Worm (Caenorhabditis elegans) whole organism, L2 larva: ENCODE data around the gene ttr-29.

Experiments used
- F13H6.1 ChIP-seq: sonication (generic microtip); optimal IDR thresholded peaks from 2 replicates; lab custom pipeline; 2016; ENCODE audit warnings: missing genetic modification characterization, missing compliant biosample characterization
- R02D3.7 ChIP-seq: fragments of 150-350 bp; optimal IDR thresholded peaks from 2 replicates; lab custom pipeline; 2014; ENCODE audit warnings: missing biosample characterization, missing genetic modification characterization
- Y55F3AM.14 ChIP-seq: fragments of 200-800 bp; sonication (Bioruptor generic); optimal IDR thresholded peaks from 2 replicates; lab custom pipeline; 2018; ENCODE audit warnings: mild to moderate bottlenecking, missing genetic modification characterization, missing compliant biosample characterization
- alr-1 ChIP-seq: fragments of 150-350 bp; optimal IDR thresholded peaks from 2 replicates; lab custom pipeline; 2014; ENCODE audit warnings: missing biosample characterization, missing genetic modification characterization
- blmp-1 ChIP-seq: sonication (generic microtip); optimal IDR thresholded peaks from 2 replicates; lab custom pipeline; 2017; ENCODE audit warnings: missing genetic modification characterization, mild to moderate bottlenecking, missing compliant biosample characterization, antibody characterized with exemption, moderate library complexity; ENCODE audit not compliant: insufficient read depth
- ceh-16 ChIP-seq: fragments of 150-350 bp; optimal IDR thresholded peaks from 2 replicates; lab custom pipeline; 2014; ENCODE audit warnings: missing biosample characterization, missing genetic modification characterization
- dmd-4 ChIP-seq: sonication (generic microtip); optimal IDR thresholded peaks from 2 replicates; lab custom pipeline; 2017; ENCODE audit warnings: missing biosample characterization, missing genetic modification characterization
- egl-27 ChIP-seq: sonication (generic microtip); optimal IDR thresholded peaks from 3 replicates; lab custom pipeline; 2017; ENCODE audit warnings: missing biosample characterization, missing genetic modification reagents, missing genetic modification characterization
- elt-1 ChIP-seq: fragments of 150-350 bp; optimal IDR thresholded peaks from 2 replicates; lab custom pipeline; 2014; ENCODE audit warnings: missing biosample characterization, missing genetic modification characterization
- fos-1 ChIP-seq: fragments of 150-350 bp; optimal IDR thresholded peaks from 2 replicates; lab custom pipeline; 2014; ENCODE audit warnings: missing biosample characterization, missing genetic modification characterization
- gmeb-1 ChIP-seq: fragments of 150-350 bp; optimal IDR thresholded peaks from 2 replicates; lab custom pipeline; 2014; ENCODE audit warnings: missing biosample characterization, missing genetic modification characterization
- lin-13 ChIP-seq: fragments of 150-350 bp; optimal IDR thresholded peaks from 2 replicates; lab custom pipeline; 2014; ENCODE audit warnings: missing biosample characterization, missing genetic modification reagents, missing genetic modification characterization
- lin-39 ChIP-seq: fragments of 150-350 bp; optimal IDR thresholded peaks from 2 replicates; lab custom pipeline; 2014; ENCODE audit warnings: missing biosample characterization, missing genetic modification reagents, missing genetic modification characterization
- lsy-2 ChIP-seq, 2 experiments: fragments of 150-350 bp in 1 of 2; sonication (generic microtip) in 1 of 2; optimal IDR thresholded peaks; 2 replicates each; lab custom pipeline; 2014 to 2017; ENCODE audit warnings: missing biosample characterization in 2 of 2, missing genetic modification characterization in 2 of 2
- mab-5 ChIP-seq: fragments of 150-350 bp; optimal IDR thresholded peaks from 2 replicates; lab custom pipeline; 2014; ENCODE audit warnings: missing biosample characterization, missing genetic modification characterization
- mbf-1 ChIP-seq: sonication (generic microtip); optimal IDR thresholded peaks from 2 replicates; lab custom pipeline; 2017; ENCODE audit warnings: missing biosample characterization, missing genetic modification characterization
- mdl-1 ChIP-seq, 2 experiments: fragments of 150-350 bp in 1 of 2; sonication (generic microtip) in 1 of 2; optimal IDR thresholded peaks; 2 replicates each; lab custom pipeline; 2017; ENCODE audit warnings: missing biosample characterization in 2 of 2, missing genetic modification characterization in 2 of 2
- nhr-10 ChIP-seq: sonication (generic microtip); optimal IDR thresholded peaks from 2 replicates; lab custom pipeline; 2017; ENCODE audit warnings: missing biosample characterization, missing genetic modification characterization
- nhr-11 ChIP-seq: fragments of 150-350 bp; optimal IDR thresholded peaks from 2 replicates; lab custom pipeline; 2014; ENCODE audit warnings: missing biosample characterization, missing genetic modification characterization
- nhr-129 ChIP-seq: fragments of 150-350 bp; optimal IDR thresholded peaks from 2 replicates; lab custom pipeline; 2014; ENCODE audit warnings: missing biosample characterization, missing genetic modification characterization
- nhr-21 ChIP-seq: fragments of 150-350 bp; optimal IDR thresholded peaks from 2 replicates; lab custom pipeline; 2014; ENCODE audit warnings: missing biosample characterization, missing genetic modification characterization
- nhr-77 ChIP-seq: fragments of 150-350 bp; optimal IDR thresholded peaks from 2 replicates; lab custom pipeline; 2014; ENCODE audit warnings: missing biosample characterization, missing genetic modification characterization
- sma-9 ChIP-seq, 2 experiments: fragments of 150-350 bp in 1 of 2; sonication (generic microtip) in 1 of 2; optimal IDR thresholded peaks; 2 replicates each; lab custom pipeline; 2014 to 2016; ENCODE audit warnings: missing genetic modification characterization in 2 of 2, mild to moderate bottlenecking in 1 of 2, missing biosample characterization in 1 of 2, missing compliant biosample characterization in 1 of 2, missing genetic modification reagents in 1 of 2, moderate library complexity in 1 of 2
- snpc-4 ChIP-seq: fragments of 150-350 bp; optimal IDR thresholded peaks from 2 replicates; lab custom pipeline; 2014; ENCODE audit warnings: missing biosample characterization, missing genetic modification characterization
- unc-39 ChIP-seq: fragments of 150-350 bp; optimal IDR thresholded peaks from 2 replicates; lab custom pipeline; 2014; ENCODE audit warnings: missing biosample characterization, missing genetic modification characterization
- zag-1 ChIP-seq: fragments of 150-350 bp; optimal IDR thresholded peaks from 2 replicates; lab custom pipeline; 2014; ENCODE audit warnings: missing biosample characterization, missing genetic modification characterization
- ztf-1 ChIP-seq: fragments of 200-800 bp; sonication (Bioruptor generic); conservative IDR thresholded peaks from 2 replicates; pipeline ENCODE4 v1.3.6; 2022; ENCODE audit warnings: missing genetic modification characterization, missing compliant biosample characterization
- ztf-11 ChIP-seq: sonication (generic microtip); optimal IDR thresholded peaks from 2 replicates; lab custom pipeline; 2017; ENCODE audit warnings: missing biosample characterization, missing genetic modification characterization
- ztf-4 ChIP-seq: fragments of 150-350 bp; optimal IDR thresholded peaks from 2 replicates; lab custom pipeline; 2014; ENCODE audit warnings: missing biosample characterization, missing genetic modification characterization

Gene ttr-29

DNA sequence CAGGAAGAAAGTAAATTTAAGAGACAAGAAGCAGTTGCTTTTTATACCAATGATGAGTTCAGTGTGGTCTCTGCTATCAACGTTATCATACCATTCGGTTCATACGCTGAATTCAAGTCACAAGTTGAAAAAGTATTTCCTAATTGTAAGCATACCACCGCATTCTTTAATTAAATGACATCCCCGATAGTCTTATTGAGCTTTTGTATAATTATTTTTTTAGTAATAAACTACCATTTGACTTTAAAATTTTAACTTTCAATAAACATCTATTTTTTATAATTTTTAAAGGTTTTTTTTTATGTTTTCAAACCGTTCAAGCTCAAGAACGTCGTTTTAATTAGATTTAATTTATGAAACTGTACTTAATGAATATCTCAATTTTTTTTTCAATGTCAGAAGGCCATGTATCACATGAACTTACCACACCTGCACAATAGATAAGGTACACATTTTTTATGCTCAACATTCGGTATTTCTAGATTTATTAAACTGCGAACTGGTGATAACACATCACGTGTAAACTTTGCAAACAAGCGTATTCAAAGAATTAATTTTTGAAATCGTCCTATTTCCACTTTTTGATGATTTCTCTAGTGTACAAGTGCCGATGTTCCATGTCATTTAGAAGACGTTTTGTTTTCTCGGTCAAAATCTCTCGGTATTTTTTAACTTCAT, 35.3 kb upstream of the ttr-29 start, which contains the start of gene T16G1.4:
TSS of gene T16G1.4 (minus strand) at position 51 of the 678 bp plus-strand sequence.
- TF ChIP-seq mdl-1 (tag; optimal IDR thresholded peaks at IDR 0.05; lab: Kevin White, UChicago) (no peak), sma-9 (GFP tag; optimal IDR thresholded peaks at IDR 0.05; lab: Kevin White, UChicago) (peak; percentile 66), sma-9 (tag; optimal IDR thresholded peaks at IDR 0.05; lab: Kevin White, UChicago) (no peak), gmeb-1 (peak; percentile 37)

ce11 chrV:12939434-12939833, 32.8 kb upstream of the ttr-29 start, which contains the start of gene T16G1.5:
Gene T16G1.5 (minus strand): TSS chrV:12939552.
- TF ChIP-seq fos-1 (tag; lab: Kevin White, UChicago) (peak; percentile 41), lin-39 (tag; lab: Kevin White, UChicago) (no peak), nhr-11 (tag; lab: Kevin White, UChicago) (no peak)

ce11 chrV:12937098-12937497, 30.5 kb upstream of the ttr-29 start, which contains the start of gene T16G1.6:
Gene T16G1.6 (minus strand): TSS chrV:12937174.
- TF ChIP-seq elt-1 (tag; lab: Kevin White, UChicago) (no peak), lin-39 (tag; lab: Kevin White, UChicago) (no peak), sma-9 (GFP tag; optimal IDR thresholded peaks at IDR 0.05; lab: Kevin White, UChicago) (peak; percentile 65), sma-9 (tag; optimal IDR thresholded peaks at IDR 0.05; lab: Kevin White, UChicago) (no peak), unc-39 (no peak), nhr-129 (no peak), ztf-4 (no peak), egl-27 (tag; lab: Kevin White, UChicago) (no peak), fos-1 (tag; lab: Kevin White, UChicago) (peak; percentile 70), nhr-21 (tag; lab: Kevin White, UChicago) (no peak), mdl-1 (tag; optimal IDR thresholded peaks at IDR 0.05; lab: Kevin White, UChicago) (no peak), lin-13 (GFP tag; lab: Kevin White, UChicago) (no peak)

DNA sequence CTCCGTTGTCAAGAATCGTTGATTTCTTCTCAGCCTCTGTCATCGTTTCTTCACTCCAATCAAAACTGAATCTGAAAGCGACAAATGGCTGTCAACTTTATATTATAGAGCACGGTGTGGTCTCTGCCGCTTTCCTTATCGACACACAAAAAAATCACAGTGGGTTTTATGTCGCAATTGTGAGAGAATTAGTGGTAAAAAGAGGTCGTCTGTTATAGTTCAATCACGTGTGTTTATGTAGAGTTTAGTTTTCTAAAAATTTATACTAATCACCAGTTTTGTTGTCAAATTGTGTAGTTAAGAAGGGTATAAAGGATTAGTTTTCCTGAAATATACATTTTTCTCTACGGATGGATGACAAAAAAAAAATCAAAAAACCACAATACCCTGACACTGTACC, 28.3 kb upstream of the ttr-29 start, which contains the start of gene T16G1.7:
TSS of gene T16G1.7 (minus strand) at position 137 of the 400 bp plus-strand sequence.
- TF ChIP-seq fos-1 (tag; lab: Kevin White, UChicago), result peak; percentile 67
- TF ChIP-seq lin-39 (tag; lab: Kevin White, UChicago), result no peak
- TF ChIP-seq sma-9 (GFP tag; optimal IDR thresholded peaks at IDR 0.05; lab: Kevin White, UChicago), result peak; percentile 72
- no peak for TF ChIP-seq sma-9 (tag; optimal IDR thresholded peaks at IDR 0.05; lab: Kevin White, UChicago)
- TF ChIP-seq, all 48 proteins: peak for 2

ce11 chrV:12933654-12934053, 27.0 kb upstream of the ttr-29 start:
- TF ChIP-seq mdl-1 (tag; optimal IDR thresholded peaks at IDR 0.05; lab: Kevin White, UChicago) (no peak), ztf-1 (GFP tag; lab: Robert Waterston, UW) (no peak), fos-1 (tag; lab: Kevin White, UChicago) (peak; percentile 35)

DNA sequence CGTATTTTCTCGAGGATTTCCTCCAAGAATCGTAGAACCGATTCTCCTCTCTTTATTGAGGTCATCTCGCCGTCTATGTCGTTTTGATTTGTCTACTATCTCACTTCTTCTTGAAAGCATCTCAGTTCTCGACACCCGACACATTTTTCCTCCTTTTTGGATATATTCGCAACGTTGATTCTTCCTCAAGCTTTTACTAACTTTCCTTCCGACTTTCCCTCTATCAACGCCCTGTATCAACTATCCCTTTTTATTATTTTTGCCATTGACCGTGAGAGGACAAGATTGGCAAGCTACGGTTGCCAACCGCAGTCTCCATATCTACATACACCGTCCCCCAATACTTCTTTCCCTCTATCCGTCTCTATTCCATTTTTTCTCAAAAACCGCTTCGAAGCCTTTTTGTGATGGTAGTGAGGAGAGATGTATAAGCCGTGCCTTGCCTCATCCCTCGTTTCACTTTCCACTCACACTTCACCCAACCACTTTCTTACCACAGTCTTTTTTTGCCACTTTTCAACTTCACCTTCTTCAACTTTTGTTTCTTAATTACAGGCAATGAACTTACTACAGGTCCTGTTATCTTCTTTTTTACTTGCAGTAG, 22.4 kb upstream of the ttr-29 start, which contains the start of gene T16G1.2:
TSS of gene T16G1.2 (plus strand) at position 554 of the 604 bp plus-strand sequence.
- no peak for TF ChIP-seq zag-1 (tag; lab: Kevin White, UChicago)
- peak; percentile 21 for TF ChIP-seq blmp-1 (tag; lab: Kevin White, UChicago)

- TF ChIP-seq nhr-10 (tag; lab: Kevin White, UChicago) (no peak), nhr-77 (tag; lab: Kevin White, UChicago) (no peak), zag-1 (tag; lab: Kevin White, UChicago) (no peak), ztf-11 (tag; lab: Kevin White, UChicago) (no peak), F13H6.1 (no peak), ztf-1 (GFP tag; lab: Robert Waterston, UW) (no peak), alr-1 (tag; lab: Kevin White, UChicago) (no peak), Y55F3AM.14 (no peak), fos-1 (tag; lab: Kevin White, UChicago) (no peak), dmd-4 (no peak), snpc-4 (tag; lab: Kevin White, UChicago) (no peak), lsy-2 (tag; optimal IDR thresholded peaks at IDR 0.05; lab: Kevin White, UChicago) (no peak), nhr-129 (no peak), R02D3.7 (tag; lab: Kevin White, UChicago) (no peak), mab-5 (no peak), egl-27 (tag; lab: Kevin White, UChicago) (no peak), blmp-1 (tag; lab: Kevin White, UChicago) (no peak), ceh-16 (no peak), mbf-1 (tag; lab: Kevin White, UChicago) (no peak)
- TF ChIP-seq, all 48 proteins: peak for 0
These were observed 17.5 kb upstream of the ttr-29 start, which contains the start of gene pqn-67 for ce11 chrV:12924128-12924527. Gene pqn-67 (plus strand): TSS chrV:12924428.
